Worm (Caenorhabditis elegans): ENCODE results near the gene ndub-8.

- TF ChIP-seq pha-4 (GFP tag; IDR thresholded peaks at IDR 0.05), result no peak
- no peak for TF ChIP-seq pha-4 (tag; optimal IDR thresholded peaks at IDR 0.05)
- peak; percentile 68 for TF ChIP-seq nhr-77 (tag; optimal IDR thresholded peaks at IDR 0.05)
- TF ChIP-seq dmd-8 (GFP tag; IDR thresholded peaks at IDR 0.05), result no peak
- no peak for TF ChIP-seq mep-1 (tag; optimal IDR thresholded peaks at IDR 0.05)
- TF ChIP-seq aly-2 (tag; optimal IDR thresholded peaks at IDR 0.05), result no peak
- TF ChIP-seq saeg-2 (GFP tag; IDR thresholded peaks at IDR 0.05), result no peak
- no peak for TF ChIP-seq F49E8.2 (tag; optimal IDR thresholded peaks at IDR 0.05; ENCODE audit: borderline replicate concordance)
- no peak for TF ChIP-seq ces-1 (GFP tag; optimal IDR thresholded peaks at IDR 0.05)
- TF ChIP-seq unc-62 (GFP tag; optimal IDR thresholded peaks at IDR 0.05 in 1 of 2), result no peak
- TF ChIP-seq unc-62 (tag; optimal IDR thresholded peaks at IDR 0.05), result no peak
- TF ChIP-seq dpl-1 (GFP tag; optimal IDR thresholded peaks at IDR 0.05), result no peak
Observed at ce11 chrII:13860900-13861299, 11.8 kb upstream of the ndub-8 start.

Data from whole organism, L4 larva.